Worm (Caenorhabditis elegans): ENCODE data around the gene R05G6.9.

DNA sequence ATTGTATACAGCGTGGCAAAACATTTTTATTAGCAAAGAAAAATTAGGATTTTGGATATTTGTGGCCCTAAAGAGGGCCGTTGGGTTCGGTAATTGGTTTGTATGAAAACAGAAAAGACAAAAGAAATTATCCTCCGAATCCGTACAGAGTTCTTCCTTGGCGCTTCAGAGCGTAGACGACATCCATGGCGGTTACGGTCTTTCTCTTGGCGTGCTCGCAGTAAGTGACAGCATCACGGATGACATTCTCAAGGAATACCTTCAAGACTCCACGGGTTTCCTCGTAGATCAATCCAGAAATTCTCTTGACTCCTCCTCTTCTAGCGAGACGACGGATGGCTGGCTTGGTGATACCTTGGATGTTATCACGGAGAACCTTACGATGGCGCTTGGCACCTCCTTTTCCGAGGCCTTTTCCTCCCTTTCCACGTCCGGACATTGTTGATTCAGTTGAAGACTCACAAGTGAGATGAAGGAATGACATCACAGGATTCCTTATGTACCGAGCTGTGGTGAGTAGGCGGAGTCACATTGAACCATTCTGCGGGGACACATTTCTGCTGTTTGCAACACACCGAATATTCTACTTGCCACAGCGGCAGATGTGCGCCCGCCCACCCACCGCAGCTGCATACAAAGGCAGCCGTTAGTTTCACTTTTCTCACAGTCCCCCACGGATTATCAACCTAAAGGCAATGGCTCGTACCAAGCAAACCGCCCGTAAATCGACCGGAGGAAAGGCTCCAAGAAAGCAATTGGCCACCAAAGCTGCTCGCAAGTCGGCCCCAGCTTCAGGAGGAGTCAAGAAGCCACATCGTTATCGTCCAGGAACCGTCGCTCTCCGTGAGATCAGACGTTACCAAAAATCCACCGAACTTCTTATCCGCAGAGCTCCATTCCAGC, 28.3 kb downstream of the R05G6.9 start, which contains the start of the genes his-60 and his-59:
- peak; percentile 98 for TF ChIP-seq ama-1 (optimal IDR thresholded peaks at IDR 0.05)
- peak; percentile 79 for TF ChIP-seq sea-1 (GFP tag; conservative IDR thresholded peaks at IDR 0.05)
- 0 out of 2 replicates have a peak, but pooled peaks have one; percentile 45 for TF ChIP-seq scrt-1 (GFP tag; IDR thresholded peaks at IDR 0.05)
- TF ChIP-seq hnd-1 (tag; optimal IDR thresholded peaks at IDR 0.05), result no peak
- peak; percentile 70 for TF ChIP-seq hmbx-1 (tag; optimal IDR thresholded peaks at IDR 0.05)
